Fruit fly (Drosophila melanogaster): ENCODE data around the gene CG4860.

Gene CG4860

DNA sequence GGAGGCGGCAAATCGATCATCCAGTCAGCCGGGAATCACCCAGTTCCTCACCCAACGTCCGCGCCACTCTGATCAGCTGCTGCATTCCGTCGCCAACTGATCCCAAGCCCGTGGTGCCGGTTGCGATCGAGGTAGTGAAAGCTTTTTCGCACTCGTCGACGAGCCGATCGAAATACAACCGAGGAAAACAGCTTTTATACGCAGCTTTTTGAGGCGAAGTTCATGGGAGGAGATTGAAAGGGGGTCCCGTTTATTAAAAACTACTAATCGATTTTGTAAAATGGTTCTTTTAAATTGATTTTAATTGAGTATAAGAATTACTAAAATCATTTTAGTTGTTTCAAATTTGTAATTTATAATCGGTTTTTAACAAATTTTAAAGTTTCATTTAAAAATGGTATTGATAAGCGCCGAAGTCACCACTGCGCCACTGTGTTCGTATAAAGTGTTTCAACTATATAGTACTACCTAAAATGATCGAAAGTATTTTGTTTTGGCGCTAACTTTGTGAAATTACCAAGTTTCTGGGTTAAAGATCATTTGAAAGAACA, at the start of gene CG4860:
CG4860 (minus strand) TSS at position 99 of the 551 bp plus-strand sequence.
- peak; percentile 80 for TF ChIP-seq CG17801 (GFP tag; optimal IDR thresholded peaks at IDR 0.05; ENCODE audit: partially characterized antibody)

DNA sequence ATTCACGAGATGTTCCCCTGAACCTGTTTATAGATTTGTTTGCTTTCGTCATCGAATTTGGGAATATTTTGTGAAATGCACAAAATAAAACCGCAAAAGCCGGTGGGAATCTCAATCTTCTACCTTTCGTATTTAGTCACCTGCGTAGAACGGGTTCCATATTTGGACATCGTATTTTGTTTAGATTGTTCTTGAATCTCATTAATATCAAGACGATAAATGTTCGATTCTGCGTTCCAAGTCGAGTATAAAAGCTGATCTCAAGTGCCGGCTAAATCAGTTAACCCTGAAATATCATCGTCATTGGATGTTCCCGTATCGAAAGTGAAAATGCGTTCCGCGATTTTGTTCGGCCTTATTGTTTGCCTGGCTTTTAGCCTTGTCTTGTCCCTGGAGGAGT, 49.3 kb upstream of the CG4860 start, which contains the start of gene CG17738:
CG17738 (plus strand) TSS at position 301 of the 400 bp plus-strand sequence.
- TF ChIP-seq CG17801 (GFP tag; optimal IDR thresholded peaks at IDR 0.05; ENCODE audit: partially characterized antibody): no peak

DNA sequence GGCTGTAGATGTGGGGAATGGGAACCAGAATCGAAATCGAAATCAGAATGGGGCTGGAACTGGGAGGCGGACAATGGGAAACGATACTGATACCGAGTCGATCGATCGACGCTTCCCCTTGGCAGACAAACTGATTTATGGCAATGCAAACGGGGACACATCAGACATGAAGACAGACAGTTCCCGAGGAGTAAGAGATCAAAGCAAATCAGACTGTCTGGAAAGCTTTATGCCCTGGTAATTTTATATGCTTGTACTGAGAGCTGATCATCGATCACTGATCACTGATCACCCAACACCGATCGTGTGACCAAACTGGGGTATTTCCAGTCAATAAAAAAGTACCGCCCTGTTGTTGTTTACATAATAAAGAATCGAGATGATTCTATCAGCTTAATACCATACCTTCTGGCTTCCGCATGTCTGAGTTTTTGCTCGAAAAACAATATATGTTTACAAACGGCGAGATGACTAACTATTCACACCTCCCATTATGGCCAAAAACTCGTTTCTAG, 48.7 kb upstream of the CG4860 start:
- no peak for TF ChIP-seq CG17801 (GFP tag; optimal IDR thresholded peaks at IDR 0.05; ENCODE audit: partially characterized antibody)

DNA sequence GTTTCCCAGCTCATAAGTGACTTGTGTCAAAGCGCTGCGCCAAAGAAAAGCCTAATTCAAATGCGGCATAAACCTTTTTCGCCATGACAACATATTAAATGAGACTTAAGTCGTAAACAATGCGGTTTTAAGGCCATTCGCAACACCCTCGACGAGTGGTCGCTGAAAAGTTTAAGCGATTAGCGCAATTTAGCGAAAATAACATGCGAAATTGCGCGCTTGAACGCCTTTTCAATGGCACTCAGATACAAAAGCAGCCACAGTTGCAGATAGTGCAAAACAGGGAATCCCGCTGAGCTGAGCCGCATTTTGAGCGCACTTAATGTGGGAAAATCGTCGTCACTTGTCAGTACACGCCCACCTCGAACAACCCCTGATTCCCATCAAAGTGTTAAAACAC, 39.4 kb upstream of the CG4860 start, which contains the start of gene CG44038:
CG44038 (plus strand) TSS at position 301 of the 400 bp plus-strand sequence.
- TF ChIP-seq CG17801 (GFP tag; optimal IDR thresholded peaks at IDR 0.05; ENCODE audit: partially characterized antibody): no peak

DNA sequence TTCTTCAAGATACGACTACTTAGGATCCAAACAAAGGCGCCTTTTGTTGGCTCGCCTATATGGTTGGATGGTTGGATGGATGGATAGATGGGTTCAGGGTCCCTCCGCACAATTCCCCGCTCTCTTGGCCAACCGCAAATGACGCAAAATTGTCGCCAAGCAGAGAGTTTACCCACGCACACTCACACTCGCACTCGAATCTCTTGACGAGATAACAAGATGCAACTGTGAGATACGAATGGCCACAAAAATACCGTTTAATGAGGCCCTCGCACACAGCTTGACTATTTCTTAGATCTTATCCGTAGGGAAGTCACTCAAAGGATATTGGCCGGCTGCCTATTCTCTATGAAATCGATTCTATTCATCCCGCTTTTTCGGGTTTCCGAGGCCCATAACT, 38.6 kb upstream of the CG4860 start:
- TF ChIP-seq CG17801 (GFP tag; optimal IDR thresholded peaks at IDR 0.05; ENCODE audit: partially characterized antibody): no peak

DNA sequence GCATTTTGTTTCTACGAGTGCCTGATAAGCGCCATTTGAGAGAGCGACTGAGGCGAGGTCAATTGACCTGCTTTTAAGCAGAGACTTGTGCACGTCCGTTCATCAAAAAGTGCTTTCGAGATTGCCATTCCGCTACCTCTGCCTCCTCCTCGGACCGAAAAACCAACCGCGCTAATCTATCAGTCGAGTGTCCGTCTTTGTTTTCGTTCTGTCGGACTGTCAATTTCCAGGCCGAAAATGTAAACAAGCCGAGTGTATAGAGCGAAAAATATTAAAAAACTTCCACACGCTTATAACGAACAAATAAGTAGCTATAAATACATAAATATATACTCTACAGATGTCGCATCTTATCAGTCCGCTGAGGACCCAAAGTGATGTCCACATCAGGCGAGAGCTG, 37.7 kb upstream of the CG4860 start:
- no peak for TF ChIP-seq CG17801 (GFP tag; optimal IDR thresholded peaks at IDR 0.05; ENCODE audit: partially characterized antibody)

DNA sequence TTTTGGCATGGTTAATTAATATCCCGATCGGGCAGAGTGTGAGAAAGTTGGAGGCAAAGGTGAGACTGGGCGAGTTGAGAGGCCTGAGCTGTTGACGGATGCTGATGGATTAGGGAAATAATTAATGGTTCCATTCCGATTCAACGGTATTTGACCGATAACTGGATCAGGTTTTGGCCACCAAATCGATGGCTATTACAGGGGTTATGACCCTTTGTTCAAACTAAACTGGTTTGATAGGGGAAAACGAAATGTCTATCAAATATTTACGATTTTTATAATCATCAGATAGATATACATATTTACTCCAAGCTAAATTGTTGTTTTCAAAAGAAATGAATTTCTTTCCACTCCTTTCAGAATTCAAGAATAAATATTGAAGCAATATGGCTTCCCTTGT, 37.2 kb upstream of the CG4860 start, which contains the start of the genes CG44037 and svp:
CG44037 (plus strand) TSS at position 301 of the 400 bp plus-strand sequence.
svp (plus strand) TSS at position 301 of the 400 bp plus-strand sequence.
- no peak for TF ChIP-seq CG17801 (GFP tag; optimal IDR thresholded peaks at IDR 0.05; ENCODE audit: partially characterized antibody)

DNA sequence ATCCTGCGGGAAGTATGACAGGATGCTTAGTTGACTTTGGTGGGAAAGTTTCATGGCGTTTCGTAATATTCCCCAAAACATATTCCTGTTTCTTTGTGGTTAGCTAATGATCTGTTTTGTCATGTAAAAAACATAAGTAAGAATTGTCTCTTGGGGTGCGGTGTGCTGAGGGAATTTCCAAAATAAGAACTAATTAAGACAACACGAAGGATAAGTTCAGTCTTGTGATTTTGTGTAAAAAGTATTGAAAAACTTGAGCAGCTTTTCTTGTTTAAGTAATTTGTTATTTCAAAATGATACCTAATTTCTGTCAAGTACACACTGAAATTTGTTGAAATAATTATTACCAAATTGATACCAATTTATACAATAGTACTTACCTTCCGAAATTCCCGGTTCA, 32.6 kb upstream of the CG4860 start, which contains the start of gene CG3942:
CG3942 (plus strand) TSS at position 301 of the 400 bp plus-strand sequence.
- TF ChIP-seq CG17801 (GFP tag; optimal IDR thresholded peaks at IDR 0.05; ENCODE audit: partially characterized antibody): no peak

DNA sequence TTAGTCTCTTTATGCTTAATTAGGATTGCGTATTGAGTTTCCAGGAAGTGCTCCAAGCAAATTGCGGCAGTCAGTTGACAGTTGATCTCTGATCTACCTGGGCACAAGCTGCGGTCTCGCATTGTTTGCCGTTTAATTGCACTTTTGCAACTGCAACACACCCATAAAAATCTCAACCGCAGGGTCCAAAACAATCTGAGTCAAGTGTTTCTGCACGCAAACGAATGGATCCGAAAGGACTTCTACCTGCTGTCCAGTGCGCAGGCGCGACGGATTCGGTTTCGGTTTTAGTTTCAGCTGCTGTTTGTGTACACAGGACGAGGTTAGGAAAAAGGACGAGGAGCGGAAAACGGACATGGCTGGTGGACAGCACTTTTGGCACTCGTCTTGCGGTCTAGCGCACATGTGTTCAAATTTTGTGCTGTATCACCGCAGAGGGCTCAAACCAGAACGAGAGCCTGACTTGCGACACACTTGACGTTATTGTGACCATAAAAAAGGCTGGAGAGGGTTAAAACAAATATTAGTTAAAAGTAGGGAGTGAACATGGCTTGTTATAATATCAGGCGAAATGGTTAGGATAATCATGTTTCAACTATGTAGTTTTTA, 31.3 kb upstream of the CG4860 start:
- TF ChIP-seq CG17801 (GFP tag; optimal IDR thresholded peaks at IDR 0.05; ENCODE audit: partially characterized antibody): no peak

DNA sequence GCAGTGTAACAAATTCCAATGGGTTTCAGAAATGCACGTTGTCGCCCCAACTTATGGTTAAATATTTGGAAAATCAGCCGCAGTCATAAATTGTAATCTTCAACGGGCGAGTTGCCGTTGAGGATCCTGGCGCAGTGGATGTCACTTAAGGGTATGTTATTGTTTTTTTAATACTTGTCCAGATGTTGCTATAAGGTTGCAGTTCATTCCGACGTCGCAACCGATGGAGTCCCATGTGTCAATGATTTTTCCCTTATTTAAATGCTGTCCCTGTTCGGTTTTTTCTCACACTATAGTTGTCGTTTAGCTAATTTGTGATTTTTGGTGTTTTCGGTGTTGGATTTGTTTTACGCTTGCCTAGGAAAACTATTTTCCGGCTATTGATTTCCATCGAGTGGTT, 30.3 kb upstream of the CG4860 start:
- TF ChIP-seq CG17801 (GFP tag; optimal IDR thresholded peaks at IDR 0.05; ENCODE audit: partially characterized antibody): no peak

DNA sequence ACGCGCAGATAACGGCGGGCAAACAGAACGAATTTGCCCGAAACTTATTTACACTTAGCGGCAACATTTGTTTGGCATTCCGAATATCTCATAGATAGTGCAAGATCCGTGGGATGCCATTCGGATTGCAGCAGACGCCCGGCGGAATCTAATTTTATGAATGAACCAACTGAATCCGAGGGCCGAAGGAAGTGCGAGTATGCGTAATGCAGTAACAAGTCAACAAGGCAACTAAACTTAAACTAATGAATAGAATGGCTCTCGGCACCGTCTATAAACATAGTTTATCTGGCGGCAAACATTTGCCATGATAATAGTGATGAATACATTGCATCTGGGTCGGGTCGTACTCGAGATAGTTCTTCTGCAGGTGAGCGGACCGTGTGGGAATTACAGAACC, 28.9 kb upstream of the CG4860 start:
- TF ChIP-seq CG17801 (GFP tag; optimal IDR thresholded peaks at IDR 0.05; ENCODE audit: partially characterized antibody): no peak

DNA sequence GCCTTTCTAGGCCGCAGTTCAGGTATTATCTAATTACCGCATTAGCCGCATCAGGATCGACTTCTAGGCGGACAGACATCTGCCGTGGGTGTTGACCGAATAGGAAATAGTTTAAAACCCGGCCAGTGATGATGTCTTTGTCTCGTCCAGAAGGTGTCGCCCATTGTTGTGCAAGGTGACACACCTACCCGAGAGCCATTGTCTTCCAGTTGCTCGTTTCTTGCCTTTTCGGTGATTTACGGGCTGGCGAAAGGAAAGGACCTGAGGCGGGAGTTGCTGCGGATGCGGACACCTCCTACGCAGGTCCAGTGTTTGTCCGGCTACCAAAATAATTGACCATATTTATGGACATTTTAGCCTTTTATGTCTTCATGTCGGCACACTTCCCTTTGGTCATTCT, 27.0 kb upstream of the CG4860 start:
- no peak for TF ChIP-seq CG17801 (GFP tag; optimal IDR thresholded peaks at IDR 0.05; ENCODE audit: partially characterized antibody)

DNA sequence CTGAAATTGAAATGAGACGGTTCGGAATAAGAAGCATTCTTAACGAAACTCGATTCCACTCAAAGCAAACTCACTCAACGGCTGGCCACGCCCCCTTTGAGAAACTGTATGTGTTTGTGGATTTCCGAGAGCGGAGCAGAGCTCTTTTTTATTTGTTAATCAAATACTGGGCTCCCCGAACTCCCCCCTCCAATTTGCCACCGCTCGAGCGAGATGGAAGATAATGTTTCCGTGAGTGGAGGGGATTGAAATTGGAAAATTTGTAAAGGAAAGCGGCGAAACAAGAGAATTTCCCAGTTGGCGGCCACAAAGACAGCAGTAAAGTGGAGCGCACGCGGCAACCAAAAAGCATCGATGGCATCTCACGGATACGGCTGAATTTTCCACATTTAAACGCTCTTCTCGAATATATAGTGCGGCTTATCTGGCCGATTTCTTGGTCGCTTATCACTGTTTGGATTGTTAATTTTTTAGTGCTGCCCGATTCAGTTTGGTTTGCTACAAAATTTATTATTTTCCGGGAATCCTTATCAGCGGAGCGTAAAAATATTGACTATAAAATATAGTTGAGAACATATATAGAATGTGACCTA, 23.3 kb upstream of the CG4860 start:
- no peak for TF ChIP-seq CG17801 (GFP tag; optimal IDR thresholded peaks at IDR 0.05; ENCODE audit: partially characterized antibody)

DNA sequence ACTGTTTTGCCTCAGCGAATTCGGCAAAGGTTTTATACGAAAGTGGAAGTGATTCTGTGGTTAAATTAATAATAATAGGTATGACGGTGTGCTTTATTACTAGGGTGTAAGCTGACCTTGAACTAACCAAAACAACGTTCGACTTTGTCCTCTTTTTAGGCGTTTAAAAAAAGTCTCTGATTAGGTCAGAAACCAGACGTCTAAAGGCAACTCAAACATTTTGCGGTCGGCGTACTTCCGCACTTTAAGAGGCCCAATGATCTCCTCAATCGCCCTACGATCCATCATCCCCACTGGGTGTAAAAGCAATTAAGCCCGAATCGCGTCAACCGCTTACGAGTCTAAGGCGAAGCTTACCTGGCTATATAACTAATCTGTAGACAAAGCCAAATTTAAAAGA, 17.9 kb upstream of the CG4860 start, which contains the start of gene Cyp313a3:
Cyp313a3 (minus strand) TSS at position 101 of the 400 bp plus-strand sequence.
- TF ChIP-seq CG17801 (GFP tag; optimal IDR thresholded peaks at IDR 0.05; ENCODE audit: partially characterized antibody): no peak

DNA sequence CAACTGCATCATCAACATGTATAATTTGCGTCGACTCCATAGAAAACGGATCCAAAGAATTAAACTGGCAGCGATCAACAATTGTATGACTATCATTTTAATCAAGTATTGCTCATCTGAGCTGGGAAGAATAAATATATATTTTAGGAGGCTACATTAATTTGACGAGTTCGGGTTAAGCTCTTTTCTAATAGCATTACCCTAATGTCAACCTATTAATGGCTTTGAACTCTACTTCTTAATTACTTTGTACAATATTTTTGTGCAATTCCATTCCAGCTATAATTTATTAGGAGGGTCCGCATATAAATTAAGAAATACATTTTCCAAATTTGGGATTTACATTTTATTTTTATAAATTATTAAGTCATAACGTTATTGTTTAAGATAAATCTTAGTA, 15.5 kb upstream of the CG4860 start, which contains the start of gene Cyp313a2:
Cyp313a2 (minus strand) TSS at position 101 of the 400 bp plus-strand sequence.
- no peak for TF ChIP-seq CG17801 (GFP tag; optimal IDR thresholded peaks at IDR 0.05; ENCODE audit: partially characterized antibody)

DNA sequence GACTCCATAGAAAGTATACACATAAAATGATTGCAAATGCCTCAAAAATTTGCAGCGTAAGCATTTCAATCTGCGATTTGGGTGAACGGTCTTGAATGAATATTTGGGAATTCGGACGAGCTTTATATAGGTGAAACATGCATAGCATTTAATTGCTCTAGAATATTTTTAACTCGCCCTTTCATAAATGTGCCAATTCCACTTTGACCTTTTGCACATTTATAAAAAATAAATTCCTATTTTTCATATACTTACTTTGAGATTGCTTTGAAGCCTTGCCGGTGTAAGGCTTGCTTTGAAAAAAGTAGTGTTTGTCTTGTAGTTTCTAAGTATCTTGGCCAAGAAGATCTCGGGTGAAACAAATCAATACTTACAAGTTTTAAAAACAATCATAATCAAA, 13.3 kb upstream of the CG4860 start, which contains the start of gene Cyp313a5:
Cyp313a5 (minus strand) TSS at position 101 of the 400 bp plus-strand sequence.
- no peak for TF ChIP-seq CG17801 (GFP tag; optimal IDR thresholded peaks at IDR 0.05; ENCODE audit: partially characterized antibody)
